Worm (Caenorhabditis elegans) whole organism, L4/young adult: ENCODE results near the gene fbxb-35.

Experiments
- dao-5 ChIP-seq: sonication (generic microtip); optimal IDR thresholded peaks from 2 replicates; lab custom pipeline; 2016; ENCODE audit warnings: missing genotype, missing genetic modification characterization, moderate library complexity, missing compliant biosample characterization
- him-1 ChIP-seq: sonication (generic microtip); optimal IDR thresholded peaks from 2 replicates; lab custom pipeline; 2016; ENCODE audit warnings: missing genotype, missing genetic modification reagents, missing genetic modification characterization, missing compliant biosample characterization

DNA sequence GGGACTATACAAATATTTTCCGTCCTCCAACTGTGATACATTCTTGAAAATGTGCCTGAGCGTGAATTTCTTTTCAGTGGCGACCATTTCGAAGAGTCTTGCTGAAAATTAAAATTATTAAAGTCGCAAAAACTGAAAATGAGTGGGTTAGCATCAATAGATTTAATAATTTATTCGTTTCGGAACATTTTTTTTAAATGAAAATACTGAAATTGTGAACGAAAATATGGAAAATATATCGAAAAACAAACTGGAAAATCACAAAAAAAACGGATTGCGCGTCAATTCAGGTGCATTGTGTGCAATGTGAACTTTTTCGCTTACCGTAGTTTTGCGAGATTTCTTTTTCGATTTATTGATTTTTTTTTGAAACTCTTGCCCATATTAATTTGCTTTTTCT is 19.6 kb upstream of the fbxb-35 start, which contains the start of gene bath-5:
- TF ChIP-seq him-1 (no peak), dao-5 (tag; lab: Kevin White, UChicago) (no peak)
